Fruit fly (Drosophila melanogaster) whole organism, embryonic: ENCODE data around the gene CG11158.
A peak's percentile ranks its signal among the peaks of the same experiment; 100 is the strongest.

ENCODE experiments used
- Ada2b ChIP-seq: fragments of 200-800 bp; sonication (Bioruptor generic); IDR thresholded peaks from 2 replicates; pipeline ENCODE4 v1.3.6; 2022; ENCODE audit warnings: missing biosample characterization, missing genetic modification characterization
- Awh ChIP-seq: fragments of 200-800 bp; sonication (Bioruptor generic); IDR thresholded peaks from 2 replicates; pipeline ENCODE4, ENCODE4 v1.3.6; 2022; ENCODE audit warnings: missing biosample characterization, missing genetic modification characterization
- CG10979 ChIP-seq: fragments of 200-800 bp; sonication (Bioruptor generic); optimal IDR thresholded peaks from 2 replicates; lab custom pipeline; 2018; ENCODE audit warnings: missing biosample characterization, mild to moderate bottlenecking, missing genetic modification characterization, moderate library complexity
- CG11504 ChIP-seq: fragments of 200-800 bp; sonication (Bioruptor generic); optimal IDR thresholded peaks from 3 replicates; lab custom pipeline; 2019; ENCODE audit warnings: missing biosample characterization, mild to moderate bottlenecking, missing genetic modification characterization, moderate library complexity
- CG12155 ChIP-seq: fragments of 200-800 bp; sonication (Bioruptor generic); optimal IDR thresholded peaks from 3 replicates; lab custom pipeline; 2016; ENCODE audit warnings: missing biosample characterization, missing genetic modification characterization
- CG13123 ChIP-seq: fragments of 200-800 bp; sonication (Bioruptor generic); optimal IDR thresholded peaks from 2 replicates; lab custom pipeline; 2016; ENCODE audit warnings: missing biosample characterization, missing genetic modification characterization
- CG13296 ChIP-seq: fragments of 200-800 bp; sonication (Bioruptor generic); optimal IDR thresholded peaks from 3 replicates; lab custom pipeline; 2018; ENCODE audit warnings: missing biosample characterization, mild to moderate bottlenecking, missing genetic modification characterization
- CG15269 ChIP-seq: fragments of 200-800 bp; sonication (Bioruptor generic); optimal IDR thresholded peaks from 2 replicates; lab custom pipeline; 2018; ENCODE audit warnings: missing biosample characterization, mild to moderate bottlenecking, missing genetic modification characterization, moderate library complexity
- CG17186 ChIP-seq: fragments of 200-800 bp; sonication (Bioruptor generic); optimal IDR thresholded peaks from 3 replicates; lab custom pipeline; 2017; ENCODE audit warnings: missing biosample characterization, missing genetic modification reagents, missing genetic modification characterization
- CG17359 ChIP-seq: fragments of 200-800 bp; sonication (Bioruptor generic); optimal IDR thresholded peaks from 3 replicates; lab custom pipeline; 2018; ENCODE audit warnings: missing biosample characterization, mild to moderate bottlenecking, missing genetic modification characterization, moderate library complexity
- CG17361 ChIP-seq: fragments of 200-800 bp; sonication (Bioruptor generic); IDR thresholded peaks from 3 replicates; pipeline ENCODE4 v1.3.6; 2022; ENCODE audit warnings: missing biosample characterization, missing genetic modification characterization
- CG1792 ChIP-seq: fragments of 200-800 bp; sonication (Bioruptor generic); optimal IDR thresholded peaks from 2 replicates; lab custom pipeline; 2016; ENCODE audit warnings: missing biosample characterization, missing genetic modification characterization
- CG18262 ChIP-seq: fragments of 200-800 bp; optimal IDR thresholded peaks from 3 replicates; lab custom pipeline; 2019; ENCODE audit warnings: missing biosample characterization, mild to moderate bottlenecking, missing genetic modification characterization, moderate library complexity
- CG18476 ChIP-seq: fragments of 200-800 bp; sonication (Bioruptor generic); optimal IDR thresholded peaks from 2 replicates; lab custom pipeline; 2016; ENCODE audit warnings: missing biosample characterization, mild to moderate bottlenecking, missing genetic modification characterization
- CG2120 ChIP-seq: fragments of 200-800 bp; sonication (Bioruptor generic); optimal IDR thresholded peaks from 3 replicates; lab custom pipeline; 2016; ENCODE audit warnings: missing biosample characterization, missing genetic modification characterization
- CG2712 ChIP-seq: fragments of 200-800 bp; optimal IDR thresholded peaks from 3 replicates; lab custom pipeline; 2019; ENCODE audit warnings: missing biosample characterization, mild to moderate bottlenecking, missing genetic modification characterization, moderate library complexity
- CG3281 ChIP-seq: fragments of 200-800 bp; sonication (Bioruptor generic); optimal IDR thresholded peaks from 3 replicates; lab custom pipeline; 2017; ENCODE audit warnings: missing biosample characterization, mild to moderate bottlenecking, missing genetic modification characterization
- CG34422 ChIP-seq: fragments of 200-800 bp; sonication (Bioruptor generic); IDR thresholded peaks from 3 replicates; pipeline ENCODE4 v1.3.6; 2022; ENCODE audit warnings: missing biosample characterization, missing genetic modification characterization
- CG4328 ChIP-seq: fragments of 200-800 bp; sonication (Bioruptor generic); optimal IDR thresholded peaks from 3 replicates; lab custom pipeline; 2017; ENCODE audit warnings: missing biosample characterization, missing genetic modification reagents, missing genetic modification characterization
- CG4424 ChIP-seq: fragments of 200-800 bp; sonication (Bioruptor generic); optimal IDR thresholded peaks from 3 replicates; lab custom pipeline; 2016; ENCODE audit warnings: missing biosample characterization, missing genetic modification characterization
- CG6254 ChIP-seq: fragments of 200-800 bp; sonication (Bioruptor generic); optimal IDR thresholded peaks from 3 replicates; lab custom pipeline; 2017; ENCODE audit warnings: mild to moderate bottlenecking, missing biosample characterization, missing genetic modification reagents, missing genetic modification characterization
- CG8359 ChIP-seq: fragments of 200-800 bp; sonication (Bioruptor generic); optimal IDR thresholded peaks from 2 replicates; lab custom pipeline; 2017; ENCODE audit warnings: missing biosample characterization, mild to moderate bottlenecking, missing genetic modification characterization, borderline replicate concordance
- CG8478 ChIP-seq: fragments of >200 bp; optimal IDR thresholded peaks from 2 replicates; lab custom pipeline; 2018
- CG9727 ChIP-seq: fragments of 200-800 bp; sonication (Bioruptor generic); optimal IDR thresholded peaks from 3 replicates; lab custom pipeline; 2017; ENCODE audit warnings: missing biosample characterization, mild to moderate bottlenecking, missing genetic modification characterization
- CHES-1-like ChIP-seq: fragments of 200-800 bp; sonication (Bioruptor generic); optimal IDR thresholded peaks from 2 replicates; lab custom pipeline; 2016; ENCODE audit warnings: missing biosample characterization, missing genetic modification characterization
- Camta ChIP-seq: fragments of 200-800 bp; sonication (Bioruptor generic); optimal IDR thresholded peaks from 2 replicates; lab custom pipeline; 2016; ENCODE audit warnings: missing biosample characterization, missing genetic modification characterization
- Eip74EF ChIP-seq, 2 experiments: fragments of 200-800 bp in 1 of 2; fragments of >200 bp in 1 of 2; sonication (Bioruptor generic) in 1 of 2; optimal IDR thresholded peaks; 2 replicates each; lab custom pipeline; 2017 to 2019; ENCODE audit warnings: missing biosample characterization in 2 of 2, missing genetic modification characterization in 2 of 2, mild to moderate bottlenecking in 1 of 2, moderate library complexity in 1 of 2
- Hr39 ChIP-seq: fragments of >200 bp; optimal IDR thresholded peaks from 2 replicates; lab custom pipeline; 2017
- Hr78 ChIP-seq, 2 experiments: fragments of 200-800 bp in 1 of 2; fragments of >200 bp in 1 of 2; sonication (Bioruptor generic) in 1 of 2; optimal IDR thresholded peaks; 2 replicates each; lab custom pipeline; 2017 to 2019; ENCODE audit warnings: missing biosample characterization in 2 of 2, missing genetic modification characterization in 2 of 2, mild to moderate bottlenecking in 1 of 2, moderate library complexity in 1 of 2
- Lpt ChIP-seq: fragments of >200 bp; optimal IDR thresholded peaks from 2 replicates; lab custom pipeline; 2018; ENCODE audit warnings: missing biosample characterization, missing genetic modification characterization
- Mad ChIP-seq: fragments of 200-800 bp; sonication (Bioruptor generic); optimal IDR thresholded peaks from 2 replicates; lab custom pipeline; 2016; ENCODE audit warnings: missing biosample characterization, missing genetic modification characterization
- Med ChIP-seq: fragments of 200-800 bp; sonication (Bioruptor generic); peaks from one replicate; lab custom pipeline; 2016; ENCODE audit warnings: missing biosample characterization, missing genetic modification characterization, mild to moderate bottlenecking, inconsistent platforms, moderate library complexity
- Ptx1 ChIP-seq: fragments of 200-800 bp; sonication (Bioruptor generic); IDR thresholded peaks from 2 replicates; pipeline ENCODE4 v1.3.6; 2022; ENCODE audit warnings: missing biosample characterization, missing genetic modification characterization
- Sin3A ChIP-seq: fragments of >200 bp; optimal IDR thresholded peaks from 2 replicates; lab custom pipeline; 2018
- Sry-δ ChIP-seq: fragments of 200-800 bp; sonication (Bioruptor generic); optimal IDR thresholded peaks from 2 replicates; lab custom pipeline; 2016; ENCODE audit warnings: missing biosample characterization, missing genetic modification characterization
- Taf1 ChIP-seq: fragments of 200-800 bp; sonication (Bioruptor generic); IDR thresholded peaks from 2 replicates; pipeline ENCODE4 v1.3.6; 2022; ENCODE audit warnings: missing biosample characterization, missing genetic modification characterization
- ash1 ChIP-seq: fragments of 200-800 bp; sonication (Bioruptor generic); optimal IDR thresholded peaks from 2 replicates; lab custom pipeline; 2018; ENCODE audit warnings: missing biosample characterization, mild to moderate bottlenecking, missing genetic modification characterization
- cato ChIP-seq: fragments of 200-800 bp; sonication (Bioruptor generic); optimal IDR thresholded peaks from 2 replicates; lab custom pipeline; 2016; ENCODE audit warnings: missing biosample characterization, missing genetic modification characterization, borderline replicate concordance
- danr ChIP-seq: fragments of 200-800 bp; sonication (Bioruptor generic); IDR thresholded peaks from 2 replicates; pipeline ENCODE4 v1.3.6; 2022; ENCODE audit warnings: missing biosample characterization, missing genetic modification characterization
- dmrt11E ChIP-seq: fragments of 200-800 bp; sonication (Bioruptor generic); optimal IDR thresholded peaks from 3 replicates; lab custom pipeline; 2018; ENCODE audit warnings: missing biosample characterization, mild to moderate bottlenecking, missing genetic modification characterization, moderate library complexity
- ems ChIP-seq: fragments of 200-800 bp; sonication (Bioruptor generic); optimal IDR thresholded peaks from 3 replicates; lab custom pipeline; 2016; ENCODE audit warnings: missing biosample characterization, missing genetic modification characterization
- ftz-f1 ChIP-seq: fragments of 200-800 bp; sonication (Bioruptor generic); optimal IDR thresholded peaks from 2 replicates; lab custom pipeline; 2016; ENCODE audit warnings: missing biosample characterization, missing genetic modification characterization
- jing ChIP-seq: fragments of 200-800 bp; sonication (Bioruptor generic); optimal IDR thresholded peaks from 2 replicates; lab custom pipeline; 2018; ENCODE audit warnings: missing biosample characterization, mild to moderate bottlenecking, missing genetic modification characterization
- kay ChIP-seq: fragments of 200-800 bp; sonication (Bioruptor generic); optimal IDR thresholded peaks from 2 replicates; lab custom pipeline; 2016; ENCODE audit warnings: missing biosample characterization, missing genetic modification characterization
- nerfin-1 ChIP-seq: fragments of 200-800 bp; sonication (Bioruptor generic); optimal IDR thresholded peaks from 3 replicates; lab custom pipeline; 2019; ENCODE audit warnings: missing biosample characterization, mild to moderate bottlenecking, missing genetic modification characterization, moderate library complexity
- nmo ChIP-seq: fragments of 200-800 bp; sonication (Bioruptor generic); optimal IDR thresholded peaks from 2 replicates; lab custom pipeline; 2018; ENCODE audit warnings: missing biosample characterization, mild to moderate bottlenecking, missing genetic modification characterization, moderate library complexity
- prd ChIP-seq, 3 experiments: fragments of >200 bp in 2 of 3; fragments of 200-800 bp in 1 of 3; sonication (Bioruptor generic) in 1 of 3; optimal IDR thresholded peaks in 2 of 3; IDR thresholded peaks in 1 of 3; 2 replicates in 2 of 3; 3 replicates in 1 of 3; pipeline versions ENCODE4 v1.3.6 to Lab custom; 2017 to 2022; ENCODE audit warnings: missing biosample characterization in 1 of 3, missing genetic modification characterization in 1 of 3
- repo ChIP-seq: fragments of 200-800 bp; sonication (Bioruptor generic); optimal IDR thresholded peaks from 2 replicates; lab custom pipeline; 2016; ENCODE audit warnings: missing biosample characterization, missing genetic modification characterization
- shn ChIP-seq: fragments of 200-800 bp; sonication (Bioruptor generic); optimal IDR thresholded peaks from 3 replicates; lab custom pipeline; 2016; ENCODE audit warnings: missing biosample characterization, missing genetic modification characterization
- so ChIP-seq: fragments of 200-800 bp; sonication (Bioruptor generic); IDR thresholded peaks from 3 replicates; pipeline ENCODE4 v1.3.6; 2022; ENCODE audit warnings: missing biosample characterization, missing genetic modification characterization
- trem ChIP-seq: fragments of 200-800 bp; optimal IDR thresholded peaks from 3 replicates; lab custom pipeline; 2019; ENCODE audit warnings: missing biosample characterization, mild to moderate bottlenecking, missing genetic modification characterization, moderate library complexity
- vvl ChIP-seq: fragments of 200-800 bp; sonication (Bioruptor generic); IDR thresholded peaks from 2 replicates; pipeline ENCODE4 v1.3.6; 2022; ENCODE audit warnings: missing biosample characterization, missing genetic modification characterization

The CG11158 gene

DNA sequence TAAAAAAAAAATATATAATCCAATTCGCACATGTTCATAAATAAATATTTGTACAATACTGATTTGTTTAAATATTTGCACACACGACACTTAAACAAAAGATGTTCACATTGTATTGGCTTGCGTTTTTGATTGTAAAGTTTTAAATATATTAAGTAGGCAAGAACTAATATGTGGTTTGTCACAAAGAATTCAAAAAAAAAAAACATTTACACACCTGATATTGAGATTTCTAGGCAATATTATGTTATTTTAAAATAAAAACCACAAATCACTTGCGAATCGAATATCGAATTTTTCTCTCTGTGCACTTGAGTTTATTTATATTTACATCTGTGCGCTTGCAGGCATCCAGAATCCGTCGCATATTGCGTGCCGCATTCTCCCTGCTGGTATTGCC lies 3.2 kb upstream of the CG11158 start (continued):
- no peak for TF ChIP-seq Camta
- TF ChIP-seq ash1 (GFP tag; lab: Kevin White, UChicago) = no peak
- TF ChIP-seq shn = no peak
- TF ChIP-seq danr (GFP tag; lab: Robert Waterston, UW) = no peak
- no peak for TF ChIP-seq ftz-f1 (GFP tag; lab: Kevin White, UChicago)
- TF ChIP-seq trem (tag; lab: Kevin White, UChicago) = peak; percentile 12
- TF ChIP-seq Lpt (GFP tag; lab: Kevin White, UChicago) = no peak
- no peak for TF ChIP-seq prd (optimal IDR thresholded peaks at IDR 0.05; lab: Kevin White, UChicago)
- peak; percentile 57 for TF ChIP-seq prd (GFP tag; IDR thresholded peaks at IDR 0.05; lab: Robert Waterston, UW)
- no peak for TF ChIP-seq repo (GFP tag; lab: Kevin White, UChicago)
- no peak for TF ChIP-seq Awh (GFP tag; lab: Robert Waterston, UW)
- peak; percentile 33 for TF ChIP-seq CG10979
- no peak for TF ChIP-seq CG12155
- TF ChIP-seq nmo (GFP tag; lab: Kevin White, UChicago) = peak; percentile 21
- no peak for TF ChIP-seq so (GFP tag; lab: Robert Waterston, UW)
- peak; percentile 35 for TF ChIP-seq CG18262 (tag; lab: Kevin White, UChicago)
- no peak for TF ChIP-seq Eip74EF (GFP tag; optimal IDR thresholded peaks at IDR 0.05; lab: Kevin White, UChicago)
- TF ChIP-seq jing (GFP tag; lab: Kevin White, UChicago) = no peak
- peak; percentile 41 for TF ChIP-seq CG15269
- TF ChIP-seq CG8359 (GFP tag; lab: Kevin White, UChicago) = no peak
- TF ChIP-seq Ptx1 (GFP tag; lab: Robert Waterston, UW) = peak; percentile 12; the same call in 1 of the 2 replicates
- TF ChIP-seq CG34422 (GFP tag; lab: Robert Waterston, UW) = no peak
- no peak for TF ChIP-seq Med
- no peak for TF ChIP-seq CG6254 (GFP tag; lab: Kevin White, UChicago)
- no peak for TF ChIP-seq CG13123 (GFP tag; lab: Kevin White, UChicago)
- peak; percentile 58 for TF ChIP-seq CG11504 (tag; lab: Kevin White, UChicago)
- no peak for TF ChIP-seq Sry-δ (GFP tag; lab: Kevin White, UChicago)
- TF ChIP-seq CG13296 (GFP tag; lab: Kevin White, UChicago) = peak; percentile 4
- no peak for TF ChIP-seq Taf1
- no peak for TF ChIP-seq CG17186 (GFP tag; lab: Kevin White, UChicago)
- no peak for TF ChIP-seq Mad (GFP tag; lab: Kevin White, UChicago)
- TF ChIP-seq ems (GFP tag; lab: Kevin White, UChicago) = no peak
- peak; percentile 4 for TF ChIP-seq CG18476 (GFP tag; lab: Kevin White, UChicago)
- TF ChIP-seq CG2120 = peak; percentile 2
- no peak for TF ChIP-seq CG1792 (GFP tag; lab: Kevin White, UChicago)
- no peak for TF ChIP-seq vvl (GFP tag; lab: Robert Waterston, UW)
- TF ChIP-seq CG3281 (GFP tag; lab: Kevin White, UChicago) = peak; percentile 39
- TF ChIP-seq CG17359 (tag; lab: Kevin White, UChicago) = peak; percentile 56
- TF ChIP-seq CHES-1-like (GFP tag; lab: Kevin White, UChicago) = no peak
- TF ChIP-seq nerfin-1 (tag; lab: Kevin White, UChicago) = peak; percentile 6
- no peak for TF ChIP-seq kay (GFP tag; lab: Kevin White, UChicago)
- peak; percentile 43; the same call in 1 of the 3 replicates for TF ChIP-seq CG17361 (GFP tag; lab: Robert Waterston, UW)
- TF ChIP-seq CG4424 (GFP tag; lab: Kevin White, UChicago) = peak; percentile 15
- no peak for TF ChIP-seq CG4328 (GFP tag; lab: Kevin White, UChicago)
- peak; percentile 46 for TF ChIP-seq dmrt11E (tag; lab: Kevin White, UChicago)
- peak; percentile 26; the same call in 1 of the 2 replicates for TF ChIP-seq Ada2b (GFP tag; lab: Robert Waterston, UW)
- TF ChIP-seq Sin3A (lab: Kevin White, UChicago) = no peak
- no peak for TF ChIP-seq Hr39 (lab: Kevin White, UChicago)
- TF ChIP-seq CG2712 (tag; lab: Kevin White, UChicago) = peak; percentile 47
- TF ChIP-seq CG9727 (GFP tag; lab: Kevin White, UChicago) = peak; percentile 41
- TF ChIP-seq Hr78 (GFP tag; optimal IDR thresholded peaks at IDR 0.05; lab: Kevin White, UChicago) = no peak
- no peak for TF ChIP-seq cato (GFP tag; lab: Kevin White, UChicago)
- no peak for TF ChIP-seq CG8478
